Worm (Caenorhabditis elegans) whole organism, L4 larva: ENCODE results near the gene sre-14.

Experiments
- F26F4.8 ChIP-seq: fragments of 200-800 bp; sonication (Bioruptor generic); conservative IDR thresholded peaks from 2 replicates; pipeline ENCODE4 v1.3.6; 2022; ENCODE audit warnings: missing genetic modification characterization, missing compliant biosample characterization
- T20F7.1 ChIP-seq: fragments of 200-800 bp; sonication (Bioruptor generic); optimal IDR thresholded peaks from 2 replicates; lab custom pipeline; 2018; ENCODE audit warnings: mild to moderate bottlenecking, missing genetic modification characterization, missing compliant biosample characterization
- Y105C5A.15 ChIP-seq: fragments of 200-800 bp; sonication (Bioruptor generic); IDR thresholded peaks from 2 replicates; pipeline ENCODE4 v1.3.6; 2022; ENCODE audit warnings: missing genetic modification characterization, missing compliant biosample characterization
- aha-1 ChIP-seq: fragments of 150-350 bp; peaks from one replicate; lab custom pipeline; 2014; ENCODE audit warnings: missing biosample characterization, missing genetic modification characterization
- ceh-20 ChIP-seq: fragments of 200-800 bp; sonication (Bioruptor generic); IDR thresholded peaks from 2 replicates; pipeline ENCODE4 v1.3.6; 2022; ENCODE audit warnings: missing genetic modification reagents, missing genetic modification characterization, missing compliant biosample characterization
- ceh-62 ChIP-seq: sonication (generic microtip); optimal IDR thresholded peaks from 2 replicates; lab custom pipeline; 2017; ENCODE audit warnings: missing biosample characterization, missing genetic modification characterization
- ceh-82 ChIP-seq: sonication (generic microtip); optimal IDR thresholded peaks from 2 replicates; lab custom pipeline; 2017; ENCODE audit warnings: missing biosample characterization, missing genetic modification characterization
- daf-16 ChIP-seq, 3 experiments: sonication (generic microtip); optimal IDR thresholded peaks; 2 replicates each; lab custom pipeline; 2016 to 2017; ENCODE audit warnings: missing genetic modification characterization in 3 of 3, missing genetic modification reagents in 3 of 3, mild to moderate bottlenecking in 2 of 3, missing compliant biosample characterization in 2 of 3, missing biosample characterization in 1 of 3, moderate library complexity in 1 of 3
- daf-8 ChIP-seq: fragments of 200-800 bp; sonication (Bioruptor generic); IDR thresholded peaks from 2 replicates; pipeline ENCODE4 v1.3.6; 2022; ENCODE audit warnings: missing genetic modification characterization, missing compliant biosample characterization
- dmd-6 ChIP-seq: fragments of 200-800 bp; sonication (Bioruptor generic); IDR thresholded peaks from 2 replicates; pipeline ENCODE4 v1.3.6; 2022; ENCODE audit warnings: missing genetic modification reagents, missing genetic modification characterization, missing compliant biosample characterization
- dmd-9 ChIP-seq: fragments of 200-800 bp; sonication (Bioruptor generic); IDR thresholded peaks from 2 replicates; pipeline ENCODE4 v1.3.6; 2022; ENCODE audit warnings: missing genetic modification reagents, missing genetic modification characterization, missing compliant biosample characterization
- dpl-1 ChIP-seq: fragments of 150-350 bp; optimal IDR thresholded peaks from 2 replicates; lab custom pipeline; 2014; ENCODE audit warnings: missing biosample characterization, missing genetic modification reagents, missing genetic modification characterization
- dve-1 ChIP-seq: sonication (generic microtip); optimal IDR thresholded peaks from 2 replicates; lab custom pipeline; 2017; ENCODE audit warnings: antibody characterized with exemption, mild to moderate bottlenecking, missing genetic modification characterization, missing compliant biosample characterization; ENCODE audit not compliant: insufficient read depth
- egl-43 ChIP-seq: fragments of 200-800 bp; sonication (Bioruptor generic); IDR thresholded peaks from 2 replicates; pipeline ENCODE4 v1.3.6; 2022; ENCODE audit warnings: missing genetic modification reagents, missing genetic modification characterization, missing compliant biosample characterization
- fkh-10 ChIP-seq: fragments of 150-350 bp; optimal IDR thresholded peaks from 2 replicates; lab custom pipeline; 2014; ENCODE audit warnings: missing biosample characterization, missing genetic modification reagents, missing genetic modification characterization
- hif-1 ChIP-seq, 2 experiments: sonication (generic microtip); optimal IDR thresholded peaks; 2 replicates each; lab custom pipeline; 2016 to 2017; ENCODE audit warnings: missing compliant biosample characterization in 2 of 2, missing genetic modification characterization in 2 of 2, missing genetic modification reagents in 2 of 2, missing genotype in 2 of 2, mild to moderate bottlenecking in 1 of 2
- hlh-11 ChIP-seq: fragments of 200-800 bp; sonication (Bioruptor generic); optimal IDR thresholded peaks from 2 replicates; lab custom pipeline; 2018; ENCODE audit warnings: mild to moderate bottlenecking, missing genetic modification characterization, missing compliant biosample characterization
- hlh-30 ChIP-seq: sonication (generic microtip); optimal IDR thresholded peaks from 2 replicates; lab custom pipeline; 2017; ENCODE audit warnings: antibody characterized with exemption, mild to moderate bottlenecking, missing genetic modification characterization, missing compliant biosample characterization; ENCODE audit not compliant: insufficient read depth
- hmg-1.1 ChIP-seq: fragments of 200-800 bp; sonication (Bioruptor generic); IDR thresholded peaks from 2 replicates; pipeline ENCODE4 v1.3.6; 2022; ENCODE audit warnings: missing genetic modification reagents, missing genetic modification characterization, missing compliant biosample characterization
- jun-1 ChIP-seq: fragments of 150-350 bp; optimal IDR thresholded peaks from 2 replicates; lab custom pipeline; 2014; ENCODE audit warnings: missing biosample characterization, missing genetic modification reagents, missing genetic modification characterization
- lin-1 ChIP-seq: fragments of 200-800 bp; sonication (Bioruptor generic); IDR thresholded peaks from 2 replicates; pipeline ENCODE4 v1.3.6; 2022; ENCODE audit warnings: missing genetic modification reagents, missing genetic modification characterization, missing compliant biosample characterization
- lin-13 ChIP-seq: fragments of 150-350 bp; optimal IDR thresholded peaks from 2 replicates; lab custom pipeline; 2014; ENCODE audit warnings: missing biosample characterization, missing genetic modification reagents, missing genetic modification characterization
- mdt-29 ChIP-seq: fragments of 200-800 bp; sonication (Bioruptor generic); IDR thresholded peaks from 2 replicates; pipeline ENCODE4 v1.3.6; 2022; ENCODE audit warnings: missing genetic modification reagents, missing genetic modification characterization, missing compliant biosample characterization
- nhr-10 ChIP-seq: fragments of 150-350 bp; optimal IDR thresholded peaks from 2 replicates; lab custom pipeline; 2014; ENCODE audit warnings: missing biosample characterization, missing genetic modification characterization
- nhr-102 ChIP-seq: sonication (generic microtip); optimal IDR thresholded peaks from 2 replicates; lab custom pipeline; 2016; ENCODE audit warnings: mild to moderate bottlenecking, missing genetic modification characterization, moderate library complexity, missing compliant biosample characterization
- nhr-111 ChIP-seq: fragments of 200-800 bp; sonication (Bioruptor generic); optimal IDR thresholded peaks from 2 replicates; lab custom pipeline; 2018; ENCODE audit warnings: mild to moderate bottlenecking, missing genetic modification characterization, missing compliant biosample characterization
- nhr-237 ChIP-seq: sonication (generic microtip); optimal IDR thresholded peaks from 2 replicates; lab custom pipeline; 2017; ENCODE audit warnings: missing biosample characterization, missing genetic modification characterization
- nhr-25 ChIP-seq: sonication (generic microtip); optimal IDR thresholded peaks from 2 replicates; lab custom pipeline; 2017; ENCODE audit warnings: missing genetic modification characterization, mild to moderate bottlenecking, missing compliant biosample characterization, antibody characterized with exemption, moderate library complexity, borderline replicate concordance; ENCODE audit not compliant: insufficient read depth
- nhr-28 ChIP-seq: fragments of 150-350 bp; optimal IDR thresholded peaks from 2 replicates; lab custom pipeline; 2014; ENCODE audit warnings: missing biosample characterization, missing genetic modification characterization
- nhr-41 ChIP-seq: fragments of 200-800 bp; sonication (Bioruptor generic); IDR thresholded peaks from 2 replicates; pipeline ENCODE4 v1.3.6; 2022; ENCODE audit warnings: missing genetic modification reagents, missing genetic modification characterization, missing compliant biosample characterization
- nhr-48 ChIP-seq: sonication (generic microtip); optimal IDR thresholded peaks from 2 replicates; lab custom pipeline; 2016; ENCODE audit warnings: mild to moderate bottlenecking, missing genetic modification characterization, missing compliant biosample characterization
- nhr-77 ChIP-seq: fragments of 150-350 bp; optimal IDR thresholded peaks from 2 replicates; lab custom pipeline; 2014; ENCODE audit warnings: missing biosample characterization, missing genetic modification characterization
- php-3 ChIP-seq: fragments of 200-800 bp; sonication (Bioruptor generic); IDR thresholded peaks from 2 replicates; pipeline ENCODE4 v1.3.6; 2022; ENCODE audit warnings: missing genetic modification reagents, missing genetic modification characterization, missing compliant biosample characterization
- pqm-1 ChIP-seq: sonication (generic microtip); optimal IDR thresholded peaks from 2 replicates; lab custom pipeline; 2017; ENCODE audit warnings: missing biosample characterization, missing genetic modification characterization
- rbr-2 ChIP-seq: sonication (generic microtip); optimal IDR thresholded peaks from 2 replicates; lab custom pipeline; 2016; ENCODE audit warnings: missing genotype, missing genetic modification characterization, missing compliant biosample characterization
- tra-1 ChIP-seq: fragments of 200-800 bp; sonication (Bioruptor generic); IDR thresholded peaks from 2 replicates; pipeline ENCODE4 v1.3.6; 2022; ENCODE audit warnings: missing genetic modification reagents, missing genetic modification characterization, missing compliant biosample characterization
- unc-62 ChIP-seq, 3 experiments: fragments of 150-350 bp in 1 of 3; sonication (generic microtip); optimal IDR thresholded peaks in 2 of 3; peaks in 1 of 3; 1 replicate in 1 of 3; 2 replicates in 2 of 3; lab custom pipeline; 2014 to 2017; ENCODE audit warnings: missing biosample characterization in 3 of 3, missing genetic modification characterization in 3 of 3, missing genetic modification reagents in 3 of 3, missing genotype in 1 of 3
- zag-1 ChIP-seq: fragments of 150-350 bp; optimal IDR thresholded peaks from 2 replicates; lab custom pipeline; 2014; ENCODE audit warnings: missing biosample characterization, missing genetic modification characterization
- zfp-3 ChIP-seq: fragments of 200-800 bp; sonication (Bioruptor generic); conservative IDR thresholded peaks from 2 replicates; pipeline ENCODE4 v1.3.6; 2022; ENCODE audit warnings: missing genetic modification reagents, missing genetic modification characterization, missing compliant biosample characterization
- zip-2 ChIP-seq: fragments of 150-350 bp; optimal IDR thresholded peaks from 2 replicates; lab custom pipeline; 2014; ENCODE audit warnings: missing biosample characterization, missing genetic modification characterization
- ztf-7 ChIP-seq: fragments of 150-350 bp; optimal IDR thresholded peaks from 2 replicates; lab custom pipeline; 2014; ENCODE audit warnings: missing biosample characterization, missing genetic modification characterization

The sre-14 gene

ce11 chrIV:12261353-12261752, at the start of gene sre-14:
Gene sre-14, minus strand, starts transcription at chrIV:12261453.
- TF ChIP-seq tra-1 (GFP tag; lab: Robert Waterston, UW) (no peak), rbr-2 (no peak), nhr-25 (tag; lab: Kevin White, UChicago) (no peak), nhr-10 (tag; lab: Kevin White, UChicago) (no peak), pqm-1 (tag; lab: Kevin White, UChicago) (no peak), lin-13 (GFP tag; lab: Kevin White, UChicago) (no peak)
- TF ChIP-seq, all 104 proteins: peak for 0

ce11 chrIV:12307720-12308119, 46.5 kb upstream of the sre-14 start, which contains the start of gene oac-57:
Gene oac-57, minus strand, starts transcription at chrIV:12307820.
- TF ChIP-seq fkh-10 (GFP tag; lab: Kevin White, UChicago) (no peak), nhr-111 (GFP tag; lab: Kevin White, UChicago) (no peak), dpl-1 (GFP tag; lab: Kevin White, UChicago) (no peak), ceh-20 (no peak), nhr-41 (GFP tag; lab: Robert Waterston, UW) (no peak), hlh-30 (tag; lab: Kevin White, UChicago) (no peak), jun-1 (no peak), Y105C5A.15 (no peak), hmg-1.1 (GFP tag; lab: Robert Waterston, UW) (no peak), ceh-82 (tag; lab: Kevin White, UChicago) (no peak), nhr-77 (tag; lab: Kevin White, UChicago) (no peak)
- TF ChIP-seq, all 104 proteins: peak for 0

DNA sequence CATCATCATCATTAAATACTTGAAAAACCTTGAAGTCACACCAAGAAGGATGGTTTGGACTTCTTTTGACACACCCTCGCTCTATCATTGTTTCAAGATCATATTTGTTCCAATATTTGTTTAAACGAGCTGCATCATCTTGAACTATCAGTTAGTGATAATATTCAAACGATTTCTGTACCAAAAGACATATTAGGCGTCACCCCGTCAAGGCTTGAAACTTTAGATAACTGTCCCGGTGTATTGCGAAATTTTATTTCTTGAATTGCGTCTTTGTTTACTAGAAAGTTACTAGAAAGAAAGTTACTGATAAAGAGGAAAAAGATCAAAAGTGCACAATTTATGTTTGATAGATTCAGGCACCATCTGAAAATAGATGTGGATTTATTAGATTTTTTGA, 44.7 kb upstream of the sre-14 start:
- TF ChIP-seq nhr-102 (tag; lab: Kevin White, UChicago) (no peak), T20F7.1 (no peak), dve-1 (tag; lab: Kevin White, UChicago) (peak; percentile 70), nhr-48 (peak; percentile 22), php-3 (no peak), unc-62 (GFP tag; optimal IDR thresholded peaks at IDR 0.05 in 1 of 2; lab: Kevin White, UChicago) (peak in 1 of 2 experiments; percentile 9), unc-62 (tag; optimal IDR thresholded peaks at IDR 0.05; lab: Kevin White, UChicago) (no peak), mdt-29 (GFP tag; lab: Robert Waterston, UW) (no peak), nhr-28 (tag; lab: Kevin White, UChicago) (peak; percentile 31), lin-1 (GFP tag; lab: Robert Waterston, UW) (0 out of 2 replicates have a peak, but pooled peaks have one; percentile 38), daf-16 (GFP tag; optimal IDR thresholded peaks at IDR 0.05; lab: Kevin White, UChicago) (peak in 1 of 2 experiments; percentile 6), daf-16 (tag; optimal IDR thresholded peaks at IDR 0.05; lab: Kevin White, UChicago) (peak; percentile 96), pqm-1 (tag; lab: Kevin White, UChicago) (peak; percentile 90), nhr-10 (tag; lab: Kevin White, UChicago) (peak; percentile 14), hlh-11 (peak; percentile 69), nhr-237 (tag; lab: Kevin White, UChicago) (no peak), dmd-6 (GFP tag; lab: Robert Waterston, UW) (peak; percentile 65), daf-8 (GFP tag; lab: Robert Waterston, UW) (no peak), aha-1 (tag; lab: Kevin White, UChicago) (peak; percentile 38), zag-1 (tag; lab: Kevin White, UChicago) (no peak), ztf-7 (peak; percentile 2)

DNA sequence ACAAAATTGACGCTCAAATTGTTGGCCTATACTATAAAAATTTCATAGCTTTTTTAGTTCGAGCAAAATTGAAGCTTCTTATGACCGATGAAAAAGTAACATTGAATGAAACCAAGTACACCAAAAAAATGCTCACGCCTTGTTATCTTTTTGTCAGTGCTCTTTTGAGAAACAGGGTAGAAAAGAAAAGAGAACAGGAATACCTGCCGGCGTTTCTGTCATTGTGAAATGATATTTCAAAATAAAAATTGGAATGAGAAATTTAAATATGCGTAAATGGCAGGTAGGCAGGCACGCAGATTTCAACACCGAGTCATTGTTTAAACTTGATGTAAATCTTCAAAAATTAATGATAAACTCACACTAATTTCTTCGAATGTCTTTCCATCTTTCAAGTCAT, 43.5 kb upstream of the sre-14 start:
- no peak for TF ChIP-seq zip-2 (tag; lab: Kevin White, UChicago)
- TF ChIP-seq egl-43 (GFP tag; lab: Robert Waterston, UW): no peak
- TF ChIP-seq aha-1 (tag; lab: Kevin White, UChicago): no peak
- no peak for TF ChIP-seq nhr-28 (tag; lab: Kevin White, UChicago)
- TF ChIP-seq ceh-62: no peak
- TF ChIP-seq dmd-6 (GFP tag; lab: Robert Waterston, UW): peak; percentile 41; the same call in 1 of the 2 replicates
- no peak for TF ChIP-seq T20F7.1
- peak; percentile 17 for TF ChIP-seq dve-1 (tag; lab: Kevin White, UChicago)
- no peak for TF ChIP-seq daf-16 (GFP tag; optimal IDR thresholded peaks at IDR 0.05; lab: Kevin White, UChicago)
- TF ChIP-seq daf-16 (tag; optimal IDR thresholded peaks at IDR 0.05; lab: Kevin White, UChicago): peak; percentile 13
- no peak for TF ChIP-seq zfp-3
- TF ChIP-seq hif-1 (tag; optimal IDR thresholded peaks at IDR 0.05; lab: Kevin White, UChicago): no peak
- TF ChIP-seq dmd-9: no peak
- no peak for TF ChIP-seq F26F4.8 (GFP tag; lab: Robert Waterston, UW)
